Worm (Caenorhabditis elegans) whole organism, L1 larva: ENCODE measurements around the gene spsb-2.

Source experiments
- Y116A8C.19 ChIP-seq: sonication (generic microtip); optimal IDR thresholded peaks from 2 replicates; lab custom pipeline; 2016; ENCODE audit warnings: missing compliant biosample characterization, missing genetic modification characterization, borderline replicate concordance
- ceh-63 ChIP-seq: fragments of 200-800 bp; sonication (Bioruptor generic); optimal IDR thresholded peaks from 2 replicates; lab custom pipeline; 2018; ENCODE audit warnings: mild to moderate bottlenecking, missing genetic modification characterization, missing compliant biosample characterization
- ceh-8 ChIP-seq: fragments of 200-800 bp; sonication (Bioruptor generic); optimal IDR thresholded peaks from 2 replicates; lab custom pipeline; 2018; ENCODE audit warnings: mild to moderate bottlenecking, missing genetic modification characterization, moderate library complexity, missing compliant biosample characterization
- ces-1 ChIP-seq: fragments of 150-350 bp; optimal IDR thresholded peaks from 2 replicates; lab custom pipeline; 2014; ENCODE audit warnings: missing biosample characterization, missing genetic modification reagents, missing genetic modification characterization
- dpl-1 ChIP-seq, 3 experiments: fragments of 150-350 bp in 2 of 3; sonication (generic microtip) in 1 of 3; optimal IDR thresholded peaks; 2 replicates each; lab custom pipeline; 2014 to 2017; ENCODE audit warnings: missing biosample characterization in 3 of 3, missing genetic modification characterization in 3 of 3, missing genetic modification reagents in 3 of 3
- dsc-1 ChIP-seq: sonication (generic microtip); optimal IDR thresholded peaks from 2 replicates; lab custom pipeline; 2016; ENCODE audit warnings: mild to moderate bottlenecking, missing genetic modification characterization, missing compliant biosample characterization
- efl-1 ChIP-seq, 4 experiments: fragments of 150-350 bp; optimal IDR thresholded peaks in 3 of 4; peaks in 1 of 4; 1 replicate in 1 of 4; 2 replicates in 3 of 4; lab custom pipeline; 2014; ENCODE audit warnings: missing biosample characterization in 2 of 4, missing genetic modification characterization in 2 of 4, missing genetic modification reagents in 2 of 4
- elt-2 ChIP-seq: sonication (generic microtip); optimal IDR thresholded peaks from 2 replicates; lab custom pipeline; 2016; ENCODE audit warnings: missing genetic modification characterization, mild to moderate bottlenecking, inconsistent platforms, missing compliant biosample characterization, missing genetic modification reagents
- fkh-10 ChIP-seq: sonication (generic microtip); optimal IDR thresholded peaks from 2 replicates; lab custom pipeline; 2017; ENCODE audit warnings: missing biosample characterization, missing genetic modification reagents, missing genetic modification characterization
- fkh-4 ChIP-seq: sonication (generic microtip); optimal IDR thresholded peaks from 2 replicates; lab custom pipeline; 2016; ENCODE audit warnings: missing compliant biosample characterization, missing genetic modification characterization, borderline replicate concordance
- fkh-8 ChIP-seq: sonication (generic microtip); optimal IDR thresholded peaks from 2 replicates; lab custom pipeline; 2016; ENCODE audit warnings: mild to moderate bottlenecking, missing genetic modification characterization, missing compliant biosample characterization
- grh-1 ChIP-seq: fragments of 200-800 bp; sonication (Bioruptor generic); IDR thresholded peaks from 2 replicates; pipeline ENCODE4 v1.3.6; 2022; ENCODE audit warnings: missing genetic modification reagents, missing genetic modification characterization, missing compliant biosample characterization
- hpl-2 ChIP-seq: fragments of 150-350 bp; optimal IDR thresholded peaks from 2 replicates; lab custom pipeline; 2014; ENCODE audit warnings: missing biosample characterization, missing genetic modification reagents, missing genetic modification characterization
- irx-1 ChIP-seq: sonication (generic microtip); optimal IDR thresholded peaks from 2 replicates; lab custom pipeline; 2016; ENCODE audit warnings: missing genetic modification characterization, missing compliant biosample characterization
- lsy-2 ChIP-seq, 2 experiments: fragments of 150-350 bp; optimal IDR thresholded peaks; 2 replicates each; lab custom pipeline; 2014; ENCODE audit warnings: missing biosample characterization in 2 of 2, missing genetic modification characterization in 2 of 2
- mab-9 ChIP-seq: fragments of 200-800 bp; sonication (Bioruptor generic); IDR thresholded peaks from 2 replicates; pipeline ENCODE4 v1.3.6; 2022; ENCODE audit warnings: missing genetic modification reagents, missing genetic modification characterization, missing compliant biosample characterization
- mep-1 ChIP-seq: fragments of 150-350 bp; optimal IDR thresholded peaks from 2 replicates; lab custom pipeline; 2014; ENCODE audit warnings: missing biosample characterization, missing genetic modification characterization
- nhr-20 ChIP-seq: sonication (generic microtip); optimal IDR thresholded peaks from 2 replicates; lab custom pipeline; 2016; ENCODE audit warnings: mild to moderate bottlenecking, missing genetic modification characterization, missing compliant biosample characterization
- nhr-237 ChIP-seq: fragments of 150-350 bp; optimal IDR thresholded peaks from 2 replicates; lab custom pipeline; 2014; ENCODE audit warnings: missing biosample characterization, missing genetic modification characterization
- nhr-71 ChIP-seq: sonication (generic microtip); optimal IDR thresholded peaks from 2 replicates; lab custom pipeline; 2016; ENCODE audit warnings: mild to moderate bottlenecking, missing genetic modification characterization, moderate library complexity, missing compliant biosample characterization
- nhr-84 ChIP-seq: sonication (generic microtip); optimal IDR thresholded peaks from 2 replicates; lab custom pipeline; 2017; ENCODE audit warnings: missing biosample characterization, missing genetic modification characterization
- rnt-1 ChIP-seq: sonication (generic microtip); optimal IDR thresholded peaks from 2 replicates; lab custom pipeline; 2016; ENCODE audit warnings: mild to moderate bottlenecking, missing genetic modification characterization, moderate library complexity, missing compliant biosample characterization
- snpc-4 ChIP-seq: fragments of 150-350 bp; optimal IDR thresholded peaks from 2 replicates; lab custom pipeline; 2014; ENCODE audit warnings: missing biosample characterization, missing genetic modification characterization
- snu-23 ChIP-seq: sonication (generic microtip); optimal IDR thresholded peaks from 2 replicates; lab custom pipeline; 2016; ENCODE audit warnings: missing genetic modification characterization, missing compliant biosample characterization
- sptf-1 ChIP-seq: fragments of 150-350 bp; optimal IDR thresholded peaks from 2 replicates; lab custom pipeline; 2014; ENCODE audit warnings: missing biosample characterization, missing genetic modification characterization
- swsn-7 ChIP-seq: sonication (generic microtip); optimal IDR thresholded peaks from 2 replicates; lab custom pipeline; 2016; ENCODE audit warnings: missing genetic modification characterization, missing compliant biosample characterization
- tbx-2 ChIP-seq: sonication (generic microtip); optimal IDR thresholded peaks from 2 replicates; lab custom pipeline; 2016; ENCODE audit warnings: missing genetic modification characterization, missing compliant biosample characterization
- tlp-1 ChIP-seq: fragments of 150-350 bp; optimal IDR thresholded peaks from 2 replicates; lab custom pipeline; 2014; ENCODE audit warnings: missing biosample characterization, missing genetic modification characterization
- unc-62 ChIP-seq: fragments of 150-350 bp; optimal IDR thresholded peaks from 2 replicates; lab custom pipeline; 2014; ENCODE audit warnings: missing biosample characterization, missing genetic modification reagents, missing genetic modification characterization
- xbp-1 ChIP-seq: sonication (generic microtip); optimal IDR thresholded peaks from 2 replicates; lab custom pipeline; 2016; ENCODE audit warnings: missing genetic modification characterization, missing compliant biosample characterization
- ztf-11 ChIP-seq, 2 experiments: sonication (generic microtip); optimal IDR thresholded peaks; 2 replicates each; lab custom pipeline; 2016 to 2017; ENCODE audit warnings: missing genetic modification characterization in 2 of 2, missing biosample characterization in 1 of 2, missing compliant biosample characterization in 1 of 2

Gene spsb-2

DNA sequence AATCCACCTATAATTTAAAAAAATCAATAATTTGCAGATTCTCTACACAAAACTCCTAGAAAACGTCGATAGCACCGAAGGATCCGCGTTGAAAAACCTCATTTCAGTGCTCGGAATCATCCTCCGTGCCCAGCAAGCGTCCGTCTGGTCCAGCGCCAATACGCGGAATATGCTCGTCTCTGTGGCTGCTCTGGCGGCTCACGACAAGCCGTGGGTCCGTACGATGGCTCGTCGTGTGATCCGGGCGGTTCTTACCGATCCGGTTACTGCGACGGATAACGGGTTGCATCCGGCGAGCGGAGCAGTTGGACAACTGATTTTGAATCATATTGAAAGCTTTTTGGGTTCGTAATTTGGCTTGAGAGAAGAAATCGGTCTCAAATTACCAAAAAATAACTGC lies 5.5 kb downstream of the spsb-2 start:
- TF ChIP-seq unc-62 (GFP tag; lab: Kevin White, UChicago) (no peak), fkh-8 (tag; lab: Kevin White, UChicago) (no peak)

DNA sequence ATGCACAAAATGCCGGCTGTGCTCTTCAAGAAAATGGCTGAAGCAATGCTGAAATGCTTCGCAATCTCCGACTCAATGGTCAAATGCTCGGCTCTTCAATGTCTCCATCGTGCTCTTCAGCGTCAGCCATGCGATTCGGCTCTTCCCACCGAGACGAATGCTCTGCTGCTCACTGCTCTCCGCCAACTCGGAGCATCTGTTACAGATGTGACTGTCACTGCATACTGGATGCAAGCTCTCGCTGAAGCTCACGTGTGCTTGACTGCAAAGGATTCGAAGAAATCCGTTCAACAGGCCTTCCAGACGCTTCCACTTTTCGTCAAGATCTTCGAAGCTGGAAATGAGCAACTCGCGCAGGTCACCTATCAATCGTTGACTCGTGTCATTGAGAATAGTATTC lies 7.0 kb downstream of the spsb-2 start:
- TF ChIP-seq efl-1 (optimal IDR thresholded peaks at IDR 0.05; lab: Kevin White, UChicago): no peak
- no peak for TF ChIP-seq efl-1 (GFP tag; optimal IDR thresholded peaks at IDR 0.05 in 1 of 2; lab: Kevin White, UChicago)
- TF ChIP-seq nhr-71 (tag; lab: Kevin White, UChicago): no peak
- no peak for TF ChIP-seq sptf-1 (tag; lab: Kevin White, UChicago)
- TF ChIP-seq mep-1 (tag; lab: Kevin White, UChicago): no peak
- TF ChIP-seq mab-9: no peak
- TF ChIP-seq snpc-4 (tag; lab: Kevin White, UChicago): no peak
- TF ChIP-seq grh-1 (GFP tag; lab: Robert Waterston, UW): no peak
- TF ChIP-seq ces-1 (GFP tag; lab: Kevin White, UChicago): no peak
- no peak for TF ChIP-seq rnt-1 (tag; lab: Kevin White, UChicago)
- TF ChIP-seq snu-23 (GFP tag; lab: Kevin White, UChicago): no peak
- TF ChIP-seq fkh-10: no peak
- no peak for TF ChIP-seq irx-1
- TF ChIP-seq fkh-4 (tag; lab: Kevin White, UChicago): no peak

DNA sequence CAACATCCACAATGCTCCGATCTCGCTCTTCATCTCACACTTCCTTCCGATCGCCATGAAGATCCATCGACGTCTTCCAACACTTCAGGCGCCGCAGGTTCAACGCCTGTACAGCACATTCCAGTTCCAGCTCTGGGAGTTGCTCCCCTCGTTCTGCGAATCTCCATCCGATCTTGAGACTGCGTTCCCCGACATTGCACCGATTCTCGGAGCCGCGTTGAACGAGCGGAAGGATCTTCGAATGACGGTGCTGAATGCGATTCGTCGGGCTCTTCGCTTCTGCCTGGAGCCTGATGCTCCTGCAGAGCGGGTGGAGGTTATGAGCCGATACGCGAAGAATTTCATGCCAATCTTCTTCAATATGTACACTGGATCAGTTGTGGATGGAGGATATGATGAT lies 9.5 kb downstream of the spsb-2 start:
- TF ChIP-seq nhr-84 (tag; lab: Kevin White, UChicago) (no peak), ztf-11 (tag; optimal IDR thresholded peaks at IDR 0.05; lab: Kevin White, UChicago) (no peak), Y116A8C.19 (tag; lab: Kevin White, UChicago) (no peak), xbp-1 (tag; lab: Kevin White, UChicago) (no peak), grh-1 (GFP tag; lab: Robert Waterston, UW) (no peak), mep-1 (tag; lab: Kevin White, UChicago) (no peak), nhr-237 (tag; lab: Kevin White, UChicago) (no peak), sptf-1 (tag; lab: Kevin White, UChicago) (no peak), nhr-20 (no peak), tbx-2 (tag; lab: Kevin White, UChicago) (no peak), fkh-8 (tag; lab: Kevin White, UChicago) (no peak), ceh-63 (no peak), snu-23 (GFP tag; lab: Kevin White, UChicago) (no peak)
- TF ChIP-seq, all 84 proteins: peak for 0

DNA sequence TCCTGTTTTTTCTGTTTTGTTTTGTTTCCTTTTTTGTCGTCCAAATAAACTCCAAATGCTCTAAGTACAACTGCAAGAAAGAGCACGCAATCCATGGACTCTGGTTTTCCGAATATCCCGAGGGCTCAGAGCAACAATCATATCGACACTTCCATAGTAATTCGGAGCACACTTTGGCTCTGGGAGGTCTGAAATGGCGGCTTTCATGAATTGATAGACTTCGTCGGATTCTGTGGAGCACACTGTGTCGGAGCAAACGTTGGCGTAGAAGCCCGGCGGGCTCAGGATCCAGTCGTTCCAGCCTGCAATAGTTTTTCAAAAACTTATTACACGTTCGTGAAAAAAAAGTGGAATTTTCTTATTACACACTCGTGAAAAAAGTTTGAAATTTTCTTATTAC lies 14.7 kb downstream of the spsb-2 start:
- TF ChIP-seq efl-1 (optimal IDR thresholded peaks at IDR 0.05; lab: Kevin White, UChicago) (no peak), efl-1 (GFP tag; optimal IDR thresholded peaks at IDR 0.05 in 1 of 2; lab: Kevin White, UChicago) (peak in 1 of 2 experiments; percentile 67), swsn-7 (no peak)

DNA sequence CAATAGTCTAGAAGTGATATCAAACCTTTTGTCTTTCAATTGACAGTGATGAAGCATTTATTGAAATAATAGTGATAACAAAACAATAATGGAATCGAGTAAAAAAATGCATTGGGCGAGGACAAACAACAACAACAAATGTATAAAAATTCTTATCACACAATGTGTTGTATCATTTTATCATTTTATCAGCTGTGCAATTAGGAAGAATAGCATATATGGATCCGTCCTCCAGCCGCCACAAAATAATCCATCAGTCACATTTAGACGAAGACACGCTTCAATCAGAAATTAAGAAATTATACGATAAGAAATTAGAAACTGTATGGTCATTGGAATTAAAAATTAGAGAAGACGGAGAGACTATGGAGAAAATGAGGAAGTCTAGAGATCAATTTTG lies 21.4 kb downstream of the spsb-2 start, which contains the start of gene tig-3:
Gene tig-3 (minus strand): TSS at position 200 of the 400 bp plus-strand sequence.
- TF ChIP-seq tlp-1 (tag; lab: Kevin White, UChicago): no peak
- TF ChIP-seq hpl-2 (GFP tag; lab: Kevin White, UChicago): no peak
- TF ChIP-seq tbx-2 (tag; lab: Kevin White, UChicago): no peak
- no peak for TF ChIP-seq dpl-1 (GFP tag; optimal IDR thresholded peaks at IDR 0.05; lab: Kevin White, UChicago)
- TF ChIP-seq lsy-2 (tag; optimal IDR thresholded peaks at IDR 0.05; lab: Kevin White, UChicago): no peak
- TF ChIP-seq elt-2: peak; percentile 74
- TF ChIP-seq snpc-4 (tag; lab: Kevin White, UChicago): no peak
- no peak for TF ChIP-seq ceh-8 (GFP tag; lab: Kevin White, UChicago)

DNA sequence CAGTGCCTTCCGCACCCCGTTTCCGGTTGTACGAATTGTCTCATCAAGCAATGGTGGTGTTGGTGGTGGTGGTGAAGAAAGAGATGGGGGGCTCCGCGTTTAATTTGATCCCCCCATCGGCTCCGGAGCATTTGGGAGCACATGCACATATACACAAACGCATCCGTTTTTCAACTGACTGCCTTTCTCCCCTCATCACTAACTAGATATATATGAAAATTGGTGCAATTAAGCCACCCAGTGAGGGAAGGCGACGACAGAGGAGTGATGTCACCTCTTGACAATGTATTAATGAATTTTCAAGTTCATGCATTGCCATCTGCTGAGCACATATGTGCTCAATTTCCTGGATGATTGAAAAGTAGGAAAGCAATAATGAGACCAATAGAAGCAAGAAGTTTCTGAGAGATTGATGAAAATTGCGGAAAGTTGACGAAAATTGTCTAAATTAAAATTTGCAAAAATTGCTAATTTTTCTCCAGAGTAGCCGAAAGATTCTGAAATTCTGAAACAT lies 23.9 kb downstream of the spsb-2 start:
- TF ChIP-seq irx-1: no peak
- TF ChIP-seq dsc-1 (tag; lab: Kevin White, UChicago): peak; percentile 52
- TF ChIP-seq fkh-4 (tag; lab: Kevin White, UChicago): peak; percentile 19
- TF ChIP-seq Y116A8C.19 (tag; lab: Kevin White, UChicago): no peak
